Worm (Caenorhabditis elegans): ENCODE results near the gene F58F12.12.

Gene F58F12.12

DNA sequence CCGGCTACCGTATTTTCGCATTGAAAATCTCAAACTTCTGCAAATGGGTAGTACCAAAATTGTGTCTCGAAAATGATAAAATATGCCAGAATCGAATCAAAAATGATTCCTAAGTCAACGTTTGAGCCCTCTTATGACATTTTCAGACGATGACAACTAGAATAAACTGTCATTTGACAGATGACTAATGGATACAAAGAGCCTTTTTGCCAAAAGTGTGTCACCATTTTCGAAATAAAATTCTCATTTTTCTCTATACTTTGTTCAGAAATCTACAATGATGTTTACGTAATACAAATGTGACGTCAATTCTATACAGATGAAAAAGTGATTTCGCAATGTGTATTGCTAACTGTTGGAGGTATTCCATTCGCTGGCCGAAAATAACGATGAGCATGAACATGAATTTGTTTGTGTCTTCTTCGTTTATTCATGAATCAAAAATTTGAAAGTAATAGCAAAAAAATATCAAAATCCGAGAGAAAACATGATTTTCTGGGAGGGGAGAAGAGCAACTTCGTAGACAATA, 34.4 kb upstream of the F58F12.12 start:
- TF ChIP-seq mdt-29 (GFP tag; IDR thresholded peaks at IDR 0.05) (peak; percentile 86), nhr-77 (tag; optimal IDR thresholded peaks at IDR 0.05) (peak; percentile 80), egl-27 (tag; optimal IDR thresholded peaks at IDR 0.05) (no peak), ZK546.5 (tag; optimal IDR thresholded peaks at IDR 0.05) (no peak), pqm-1 (tag; optimal IDR thresholded peaks at IDR 0.05) (no peak), ceh-32 (tag; optimal IDR thresholded peaks at IDR 0.05; ENCODE audit: poor library complexity) (no peak), T26A8.4 (GFP tag; IDR thresholded peaks at IDR 0.05) (peak; percentile 94), fkh-10 (GFP tag; optimal IDR thresholded peaks at IDR 0.05) (no peak), nhr-42 (GFP tag; IDR thresholded peaks at IDR 0.05) (no peak), nhr-237 (tag; optimal IDR thresholded peaks at IDR 0.05) (no peak), unc-39 (tag; optimal IDR thresholded peaks at IDR 0.05) (no peak), lin-29 (GFP tag; IDR thresholded peaks at IDR 0.05) (peak; percentile 55; the same call in 1 of the 2 replicates), Y105C5A.15 (GFP tag; IDR thresholded peaks at IDR 0.05) (no peak), zip-11 (GFP tag; IDR thresholded peaks at IDR 0.05) (no peak), aha-1 (tag) (peak; percentile 75), ceh-20 (GFP tag; IDR thresholded peaks at IDR 0.05) (no peak), T20F7.1 (GFP tag; optimal IDR thresholded peaks at IDR 0.05) (peak; percentile 80), mxl-3 (GFP tag; optimal IDR thresholded peaks at IDR 0.05) (peak; percentile 18), cey-2 (tag; optimal IDR thresholded peaks at IDR 0.05; ENCODE audit: borderline replicate concordance, insufficient read depth) (no peak), sdz-12 (GFP tag; optimal IDR thresholded peaks at IDR 0.05) (peak; percentile 71), php-3 (GFP tag; IDR thresholded peaks at IDR 0.05) (peak; percentile 74), daf-19 (GFP tag; conservative IDR thresholded peaks at IDR 0.05) (peak; percentile 77), daf-8 (GFP tag; IDR thresholded peaks at IDR 0.05) (0 out of 2 replicates have a peak, but pooled peaks have one; percentile 26), tag-97 (GFP tag; IDR thresholded peaks at IDR 0.05) (no peak), F26F4.8 (GFP tag; conservative IDR thresholded peaks at IDR 0.05) (no peak), zip-2 (tag; optimal IDR thresholded peaks at IDR 0.05) (peak; percentile 46), mdl-1 (tag; optimal IDR thresholded peaks at IDR 0.05) (no peak), ceh-28 (tag; optimal IDR thresholded peaks at IDR 0.05) (no peak), pha-4 (GFP tag; IDR thresholded peaks at IDR 0.05) (peak; percentile 74; the same call in 1 of the 2 replicates), pha-4 (tag; optimal IDR thresholded peaks at IDR 0.05) (peak; percentile 7), nhr-102 (tag; optimal IDR thresholded peaks at IDR 0.05) (peak; percentile 76), spr-3 (GFP tag; optimal IDR thresholded peaks at IDR 0.05) (peak; percentile 50), arid-1 (GFP tag; conservative IDR thresholded peaks at IDR 0.05) (peak; percentile 56; the same call in 1 of the 2 replicates), lsy-2 (tag; optimal IDR thresholded peaks at IDR 0.05) (peak; percentile 70 to 72), tra-1 (GFP tag; IDR thresholded peaks at IDR 0.05) (peak; percentile 80), dmd-6 (GFP tag; IDR thresholded peaks at IDR 0.05) (peak; percentile 47; the same call in 1 of the 2 replicates), lin-15B (tag; optimal IDR thresholded peaks at IDR 0.05) (no peak), ceh-62 (tag; optimal IDR thresholded peaks at IDR 0.05) (no peak), dve-1 (tag; optimal IDR thresholded peaks at IDR 0.05; ENCODE audit: insufficient read depth) (peak; percentile 78), lim-7 (GFP tag; IDR thresholded peaks at IDR 0.05) (peak; percentile 53; the same call in 1 of the 2 replicates), aly-2 (tag; optimal IDR thresholded peaks at IDR 0.05) (no peak), nhr-11 (tag; optimal IDR thresholded peaks at IDR 0.05) (peak; percentile 74), rbr-2 (tag; optimal IDR thresholded peaks at IDR 0.05) (peak; percentile 4), daf-16 (GFP tag; optimal IDR thresholded peaks at IDR 0.05) (peak; percentile 16 to 76), daf-16 (tag; optimal IDR thresholded peaks at IDR 0.05) (peak; percentile 89), lin-38 (GFP tag; IDR thresholded peaks at IDR 0.05) (peak; percentile 66), saeg-2 (GFP tag; IDR thresholded peaks at IDR 0.05) (peak; percentile 55; the same call in 1 of the 2 replicates), zag-1 (tag; optimal IDR thresholded peaks at IDR 0.05) (no peak), lin-1 (GFP tag; IDR thresholded peaks at IDR 0.05) (peak; percentile 77; the same call in 1 of the 2 replicates), attf-4 (tag; optimal IDR thresholded peaks at IDR 0.05) (no peak), madf-9 (GFP tag; conservative IDR thresholded peaks at IDR 0.05) (no peak; the same call in 1 of the 2 replicates)
